Fruit fly (Drosophila melanogaster) whole organism, embryonic: Measurements from ENCODE around the gene CG46244.

ENCODE experiments used
- Ada2b ChIP-seq: fragments of 200-800 bp; sonication (Bioruptor generic); IDR thresholded peaks from 2 replicates; pipeline ENCODE4 v1.3.6; 2022; ENCODE audit warnings: missing biosample characterization, missing genetic modification characterization
- BEAF-32 ChIP-seq: fragments of 200-800 bp; sonication (Bioruptor generic); optimal IDR thresholded peaks from 3 replicates; lab custom pipeline; 2017; ENCODE audit warnings: missing biosample characterization, missing genetic modification characterization, mild to moderate bottlenecking, moderate library complexity, missing genetic modification reagents
- Bgb ChIP-seq: fragments of 200-800 bp; sonication (Bioruptor generic); IDR thresholded peaks from 2 replicates; pipeline ENCODE4 v1.3.6; 2022; ENCODE audit warnings: missing biosample characterization, missing genetic modification characterization; ENCODE audit not compliant: partially characterized antibody
- CG1024 ChIP-seq: fragments of 200-800 bp; sonication (Bioruptor generic); IDR thresholded peaks from 2 replicates; pipeline ENCODE4 v1.3.6; 2022; ENCODE audit warnings: missing biosample characterization, missing genetic modification characterization
- CG10267 ChIP-seq: fragments of 200-800 bp; sonication (Bioruptor generic); optimal IDR thresholded peaks from 2 replicates; lab custom pipeline; 2018; ENCODE audit warnings: missing biosample characterization, mild to moderate bottlenecking, missing genetic modification characterization, moderate library complexity
- CG11504 ChIP-seq: fragments of 200-800 bp; sonication (Bioruptor generic); optimal IDR thresholded peaks from 3 replicates; lab custom pipeline; 2019; ENCODE audit warnings: missing biosample characterization, mild to moderate bottlenecking, missing genetic modification characterization, moderate library complexity
- CG11723 ChIP-seq: fragments of 200-800 bp; sonication (Bioruptor generic); optimal IDR thresholded peaks from 2 replicates; lab custom pipeline; 2017; ENCODE audit warnings: missing biosample characterization, mild to moderate bottlenecking, missing genetic modification characterization
- CG12155 ChIP-seq: fragments of 200-800 bp; sonication (Bioruptor generic); optimal IDR thresholded peaks from 3 replicates; lab custom pipeline; 2016; ENCODE audit warnings: missing biosample characterization, missing genetic modification characterization
- CG12219 ChIP-seq: fragments of 200-800 bp; sonication (Bioruptor generic); optimal IDR thresholded peaks from 3 replicates; lab custom pipeline; 2018; ENCODE audit warnings: missing biosample characterization, mild to moderate bottlenecking, missing genetic modification characterization
- CG12391 ChIP-seq: fragments of 200-800 bp; sonication (Bioruptor generic); optimal IDR thresholded peaks from 3 replicates; lab custom pipeline; 2018; ENCODE audit warnings: missing biosample characterization, mild to moderate bottlenecking, missing genetic modification characterization, moderate library complexity
- CG12769 ChIP-seq: fragments of 200-800 bp; sonication (Bioruptor generic); optimal IDR thresholded peaks from 2 replicates; lab custom pipeline; 2019; ENCODE audit warnings: missing biosample characterization, mild to moderate bottlenecking, missing genetic modification characterization, moderate library complexity
- CG13123 ChIP-seq: fragments of 200-800 bp; sonication (Bioruptor generic); optimal IDR thresholded peaks from 2 replicates; lab custom pipeline; 2016; ENCODE audit warnings: missing biosample characterization, missing genetic modification characterization
- CG14710 ChIP-seq: fragments of 200-800 bp; sonication (Bioruptor generic); optimal IDR thresholded peaks from 3 replicates; lab custom pipeline; 2019; ENCODE audit warnings: missing biosample characterization, mild to moderate bottlenecking, missing genetic modification characterization, moderate library complexity
- CG18011 ChIP-seq: fragments of 200-800 bp; sonication (Bioruptor generic); optimal IDR thresholded peaks from 2 replicates; lab custom pipeline; 2017; ENCODE audit warnings: missing biosample characterization, missing genetic modification characterization, mild to moderate bottlenecking, moderate library complexity, missing genotype
- CG2678 ChIP-seq: fragments of 200-800 bp; sonication (Bioruptor generic); optimal IDR thresholded peaks from 3 replicates; lab custom pipeline; 2019; ENCODE audit warnings: missing biosample characterization, mild to moderate bottlenecking, missing genetic modification characterization, moderate library complexity
- CG2889 ChIP-seq: fragments of 200-800 bp; sonication (Bioruptor generic); IDR thresholded peaks from 3 replicates; pipeline ENCODE4 v1.3.6; 2022; ENCODE audit warnings: missing biosample characterization, missing genetic modification characterization
- CG3281 ChIP-seq: fragments of 200-800 bp; sonication (Bioruptor generic); optimal IDR thresholded peaks from 3 replicates; lab custom pipeline; 2017; ENCODE audit warnings: missing biosample characterization, mild to moderate bottlenecking, missing genetic modification characterization
- CG34376 ChIP-seq: fragments of 200-800 bp; sonication (Bioruptor generic); optimal IDR thresholded peaks from 2 replicates; lab custom pipeline; 2018; ENCODE audit warnings: missing biosample characterization, mild to moderate bottlenecking, missing genetic modification characterization
- CG4404 ChIP-seq: fragments of 200-800 bp; sonication (Bioruptor generic); IDR thresholded peaks from 2 replicates; pipeline ENCODE4 v1.3.6; 2022; ENCODE audit warnings: missing biosample characterization, missing genetic modification characterization
- CG5245 ChIP-seq: fragments of 200-800 bp; sonication (Bioruptor generic); optimal IDR thresholded peaks from 3 replicates; lab custom pipeline; 2016; ENCODE audit warnings: missing biosample characterization, missing genetic modification characterization
- CG6175 ChIP-seq: fragments of 200-800 bp; sonication (Bioruptor generic); IDR thresholded peaks from 3 replicates; pipeline ENCODE4 v1.3.6; 2022; ENCODE audit warnings: missing biosample characterization, missing genetic modification characterization
- CG7987 ChIP-seq: fragments of 200-800 bp; sonication (Bioruptor generic); optimal IDR thresholded peaks from 2 replicates; lab custom pipeline; 2018; ENCODE audit warnings: missing biosample characterization, mild to moderate bottlenecking, missing genetic modification characterization, moderate library complexity
- CG8281 ChIP-seq: fragments of 200-800 bp; sonication (Bioruptor generic); optimal IDR thresholded peaks from 2 replicates; lab custom pipeline; 2018; ENCODE audit warnings: missing biosample characterization, mild to moderate bottlenecking, missing genetic modification characterization, moderate library complexity
- CG9876 ChIP-seq: fragments of 200-800 bp; sonication (Bioruptor generic); optimal IDR thresholded peaks from 2 replicates; lab custom pipeline; 2016; ENCODE audit warnings: missing biosample characterization, missing genetic modification characterization
- CoRest ChIP-seq: fragments of 200-800 bp; sonication (Bioruptor generic); optimal IDR thresholded peaks from 3 replicates; lab custom pipeline; 2018; ENCODE audit warnings: missing biosample characterization, mild to moderate bottlenecking, missing genetic modification characterization, moderate library complexity
- Ets97D ChIP-seq: fragments of 200-800 bp; sonication (Bioruptor generic); optimal IDR thresholded peaks from 3 replicates; lab custom pipeline; 2016; ENCODE audit warnings: missing biosample characterization, missing genetic modification characterization
- Fer2 ChIP-seq: fragments of 200-800 bp; sonication (Bioruptor generic); optimal IDR thresholded peaks from 2 replicates; lab custom pipeline; 2018; ENCODE audit warnings: missing biosample characterization, mild to moderate bottlenecking, missing genetic modification characterization, moderate library complexity
- HLH3B ChIP-seq: fragments of 200-800 bp; sonication (Bioruptor generic); IDR thresholded peaks from 2 replicates; pipeline ENCODE4 v1.3.6; 2022; ENCODE audit warnings: missing biosample characterization, missing genetic modification characterization
- HLHmδ ChIP-seq: fragments of 200-800 bp; sonication (Bioruptor generic); optimal IDR thresholded peaks from 2 replicates; lab custom pipeline; 2018; ENCODE audit warnings: missing biosample characterization, mild to moderate bottlenecking, missing genetic modification characterization, moderate library complexity
- Hsf ChIP-seq: fragments of 200-800 bp; sonication (Bioruptor generic); optimal IDR thresholded peaks from 3 replicates; lab custom pipeline; 2016; ENCODE audit warnings: missing biosample characterization, missing genetic modification characterization
- NK7.1 ChIP-seq: fragments of 200-800 bp; sonication (Bioruptor generic); optimal IDR thresholded peaks from 3 replicates; lab custom pipeline; 2016; ENCODE audit warnings: missing biosample characterization, missing genetic modification characterization
- NfI ChIP-seq: fragments of 200-800 bp; sonication (Bioruptor generic); optimal IDR thresholded peaks from 3 replicates; lab custom pipeline; 2018; ENCODE audit warnings: missing biosample characterization, mild to moderate bottlenecking, missing genetic modification characterization, moderate library complexity
- Oaz ChIP-seq: fragments of 200-800 bp; sonication (Bioruptor generic); IDR thresholded peaks from 2 replicates; pipeline ENCODE4 v1.3.6; 2022; ENCODE audit warnings: missing biosample characterization, missing genetic modification characterization
- Ptx1 ChIP-seq: fragments of 200-800 bp; sonication (Bioruptor generic); IDR thresholded peaks from 2 replicates; pipeline ENCODE4 v1.3.6; 2022; ENCODE audit warnings: missing biosample characterization, missing genetic modification characterization
- bsh ChIP-seq, 2 experiments: fragments of 200-800 bp; sonication (Bioruptor generic); optimal IDR thresholded peaks; 2 replicates each; lab custom pipeline; 2017 to 2018; ENCODE audit warnings: mild to moderate bottlenecking in 2 of 2, missing biosample characterization in 2 of 2, missing genetic modification characterization in 2 of 2, moderate library complexity in 1 of 2
- corto ChIP-seq: fragments of 200-800 bp; sonication (Bioruptor generic); optimal IDR thresholded peaks from 2 replicates; lab custom pipeline; 2016; ENCODE audit warnings: missing biosample characterization, mild to moderate bottlenecking, missing genetic modification characterization, moderate library complexity
- dmrt11E ChIP-seq: fragments of 200-800 bp; sonication (Bioruptor generic); optimal IDR thresholded peaks from 3 replicates; lab custom pipeline; 2018; ENCODE audit warnings: missing biosample characterization, mild to moderate bottlenecking, missing genetic modification characterization, moderate library complexity
- hbn ChIP-seq: fragments of 200-800 bp; sonication (Bioruptor generic); IDR thresholded peaks from 2 replicates; pipeline ENCODE4 v1.3.6; 2022; ENCODE audit warnings: missing biosample characterization, missing genetic modification characterization; ENCODE audit not compliant: partially characterized antibody
- kni ChIP-seq: fragments of 200-800 bp; sonication (Bioruptor generic); optimal IDR thresholded peaks from 3 replicates; lab custom pipeline; 2017; ENCODE audit warnings: mild to moderate bottlenecking, missing biosample characterization, missing genetic modification reagents, missing genetic modification characterization
- mirr ChIP-seq: fragments of 200-800 bp; sonication (Bioruptor generic); optimal IDR thresholded peaks from 3 replicates; lab custom pipeline; 2018; ENCODE audit warnings: missing biosample characterization, mild to moderate bottlenecking, missing genetic modification characterization
- org-1 ChIP-seq: fragments of 200-800 bp; sonication (Bioruptor generic); optimal IDR thresholded peaks from 2 replicates; lab custom pipeline; 2017; ENCODE audit warnings: missing biosample characterization, missing genetic modification characterization
- peb ChIP-seq: fragments of 200-800 bp; sonication (Bioruptor generic); IDR thresholded peaks from 2 replicates; pipeline ENCODE4 v1.3.6; 2022; ENCODE audit warnings: missing biosample characterization, missing genetic modification characterization
- sc ChIP-seq, 3 experiments: fragments of >200 bp in 2 of 3; fragments of 200-800 bp in 1 of 3; sonication (Bioruptor generic) in 1 of 3; optimal IDR thresholded peaks; 2 replicates in 2 of 3; 3 replicates in 1 of 3; lab custom pipeline; 2017; ENCODE audit warnings: mild to moderate bottlenecking in 1 of 3, missing biosample characterization in 1 of 3, missing genetic modification characterization in 1 of 3, missing genetic modification reagents in 1 of 3
- slbo ChIP-seq: fragments of 200-800 bp; sonication (Bioruptor generic); IDR thresholded peaks from 2 replicates; pipeline ENCODE4 v1.3.6; 2022; ENCODE audit warnings: missing biosample characterization, missing genetic modification characterization
- slou ChIP-seq: fragments of 200-800 bp; sonication (Bioruptor generic); optimal IDR thresholded peaks from 3 replicates; lab custom pipeline; 2016; ENCODE audit warnings: missing biosample characterization, missing genetic modification characterization
- tio ChIP-seq: fragments of 200-800 bp; sonication (Bioruptor generic); optimal IDR thresholded peaks from 2 replicates; lab custom pipeline; 2017; ENCODE audit warnings: missing biosample characterization, missing genetic modification characterization, inconsistent platforms
- vfl ChIP-seq: fragments of 200-800 bp; sonication (Bioruptor generic); optimal IDR thresholded peaks from 2 replicates; lab custom pipeline; 2016; ENCODE audit warnings: missing biosample characterization, missing genetic modification characterization
- zen2 ChIP-seq: fragments of 200-800 bp; sonication (Bioruptor generic); IDR thresholded peaks from 3 replicates; pipeline ENCODE4 v1.3.6; 2022; ENCODE audit warnings: missing biosample characterization, missing genetic modification characterization; ENCODE audit not compliant: partially characterized antibody
- zfh1 ChIP-seq: fragments of 200-800 bp; sonication (Bioruptor generic); IDR thresholded peaks from 3 replicates; pipeline ENCODE4 v1.3.6; 2022; ENCODE audit warnings: missing biosample characterization, missing genetic modification characterization

The CG46244 gene

dm6 chr2L:19582185-19582584, 24.2 kb upstream of the CG46244 start, which contains the start of gene Hakai (continued):
- TF ChIP-seq sc (optimal IDR thresholded peaks at IDR 0.05; lab: Kevin White, UChicago) (no peak), sc (GFP tag; optimal IDR thresholded peaks at IDR 0.05; lab: Kevin White, UChicago) (no peak), BEAF-32 (GFP tag; lab: Kevin White, UChicago) (peak; percentile 47), Ets97D (GFP tag; lab: Kevin White, UChicago) (peak; percentile 73), CG13123 (GFP tag; lab: Kevin White, UChicago) (peak; percentile 50), Hsf (GFP tag; lab: Kevin White, UChicago) (peak; percentile 53), Fer2 (tag; lab: Kevin White, UChicago) (peak; percentile 24), CG9876 (GFP tag; lab: Kevin White, UChicago) (peak; percentile 50), CG7987 (GFP tag; lab: Kevin White, UChicago) (no peak), org-1 (GFP tag; lab: Kevin White, UChicago) (no peak), zen2 (GFP tag; lab: Robert Waterston, UW) (no peak), NK7.1 (peak; percentile 62), CG10267 (peak; percentile 94), peb (GFP tag; lab: Robert Waterston, UW) (peak; percentile 51), CG11723 (GFP tag; lab: Kevin White, UChicago) (peak; percentile 1), CG8281 (tag; lab: Kevin White, UChicago) (no peak), CG2678 (tag; lab: Kevin White, UChicago) (peak; percentile 45), hbn (0 out of 2 replicates have a peak, but pooled peaks have one; percentile 44), CG12155 (GFP tag; lab: Kevin White, UChicago) (peak; percentile 51), corto (GFP tag; lab: Kevin White, UChicago) (no peak), kni (no peak), dmrt11E (tag; lab: Kevin White, UChicago) (peak; percentile 0), Oaz (GFP tag; lab: Robert Waterston, UW) (0 out of 2 replicates have a peak, but pooled peaks have one; percentile 9), CG3281 (GFP tag; lab: Kevin White, UChicago) (peak; percentile 73), vfl (GFP tag; lab: Kevin White, UChicago) (peak; percentile 25), CG12769 (tag; lab: Kevin White, UChicago) (no peak), CG12391 (peak; percentile 13), HLHmδ (GFP tag; lab: Kevin White, UChicago) (no peak), CG34376 (peak; percentile 82), CG11504 (tag; lab: Kevin White, UChicago) (peak; percentile 55), CG18011 (GFP tag; lab: Kevin White, UChicago) (peak; percentile 27), Ada2b (GFP tag; lab: Robert Waterston, UW) (peak; percentile 52; the same call in 1 of the 2 replicates), CG4404 (GFP tag; lab: Robert Waterston, UW) (peak; percentile 61), mirr (GFP tag; lab: Kevin White, UChicago) (no peak), zfh1 (GFP tag; lab: Robert Waterston, UW) (peak; percentile 68; the same call in 2 of the 3 replicates), HLH3B (0 out of 2 replicates have a peak, but pooled peaks have one; percentile 36), NfI (GFP tag; lab: Kevin White, UChicago) (peak; percentile 2), CG2889 (0 out of 3 replicates have a peak, but pooled peaks have one; percentile 48), CG6175 (GFP tag; lab: Robert Waterston, UW) (0 out of 3 replicates have a peak, but pooled peaks have one; percentile 50), Ptx1 (GFP tag; lab: Robert Waterston, UW) (peak; percentile 62), tio (GFP tag; lab: Kevin White, UChicago) (no peak), bsh (GFP tag; optimal IDR thresholded peaks at IDR 0.05; lab: Kevin White, UChicago) (peak in 1 of 2 experiments; percentile 12), CoRest (peak; percentile 74), Bgb (peak; percentile 51), slou (GFP tag; lab: Kevin White, UChicago) (peak; percentile 48), CG12219 (GFP tag; lab: Kevin White, UChicago) (no peak), slbo (peak; percentile 86), CG14710 (tag; lab: Kevin White, UChicago) (peak; percentile 60), CG1024 (peak; percentile 12; the same call in 1 of the 2 replicates), CG5245 (GFP tag; lab: Kevin White, UChicago) (peak; percentile 55)
